Worm (Caenorhabditis elegans): ENCODE results near the gene R07A4.3.

R07A4.3 gene

DNA sequence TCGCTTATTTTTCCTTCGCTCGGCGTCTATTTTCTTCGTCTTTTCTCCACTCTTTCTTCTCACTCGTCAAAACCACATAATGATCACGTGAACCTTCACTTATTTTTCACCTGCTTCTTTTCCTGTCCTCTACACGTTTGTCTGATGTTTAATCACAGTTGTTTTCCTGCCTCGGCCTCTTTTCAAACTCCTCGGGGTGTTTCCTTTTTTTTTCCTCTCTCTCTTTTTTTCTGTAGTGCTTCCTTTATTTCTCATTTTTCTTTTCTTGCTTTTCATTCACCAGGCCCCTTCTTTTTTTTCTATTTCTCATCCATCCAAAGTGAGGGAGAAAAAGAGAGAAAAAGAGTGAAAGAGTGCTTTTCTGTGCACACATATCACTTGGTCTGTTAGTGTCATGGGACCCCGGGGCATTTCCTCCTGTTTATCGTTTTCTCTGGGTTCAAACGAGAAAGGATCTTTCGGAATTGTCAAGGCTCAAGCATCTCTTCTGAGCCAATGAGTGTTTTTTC is 17.5 kb downstream of the R07A4.3 start (continued):
- TF ChIP-seq ztf-6 (GFP tag; IDR thresholded peaks at IDR 0.05) = no peak
- TF ChIP-seq lag-1 (GFP tag; IDR thresholded peaks at IDR 0.05) = no peak
- no peak for TF ChIP-seq sea-2 (GFP tag; IDR thresholded peaks at IDR 0.05)
- TF ChIP-seq dpl-1 (GFP tag; optimal IDR thresholded peaks at IDR 0.05) = no peak
- no peak for TF ChIP-seq mes-4 (tag; optimal IDR thresholded peaks at IDR 0.05)
- TF ChIP-seq B0261.1 (tag; optimal IDR thresholded peaks at IDR 0.05) = no peak
- TF ChIP-seq lin-54 (GFP tag; optimal IDR thresholded peaks at IDR 0.05) = peak; percentile 24
- TF ChIP-seq nhr-179 (tag; optimal IDR thresholded peaks at IDR 0.05) = no peak
- peak; percentile 9 for TF ChIP-seq ZK185.1 (tag; optimal IDR thresholded peaks at IDR 0.05; ENCODE audit: poor library complexity, severe bottlenecking)
- no peak for TF ChIP-seq B0019.2 (GFP tag; conservative IDR thresholded peaks at IDR 0.05)
- TF ChIP-seq die-1 (tag; optimal IDR thresholded peaks at IDR 0.05) = peak; percentile 39
- TF ChIP-seq zim-3 (tag; optimal IDR thresholded peaks at IDR 0.05) = no peak
- no peak for TF ChIP-seq hlh-12 (tag; optimal IDR thresholded peaks at IDR 0.05)
- TF ChIP-seq aptf-3 (GFP tag; IDR thresholded peaks at IDR 0.05) = no peak
- no peak for TF ChIP-seq attf-6 (GFP tag; IDR thresholded peaks at IDR 0.05)
- TF ChIP-seq athp-1 (tag; optimal IDR thresholded peaks at IDR 0.05) = no peak
- TF ChIP-seq hmg-20 (GFP tag; IDR thresholded peaks at IDR 0.05) = no peak
- no peak for TF ChIP-seq tlf-1 (GFP tag; optimal IDR thresholded peaks at IDR 0.05)
- 0 out of 2 replicates have a peak, but pooled peaks have one; percentile 34 for TF ChIP-seq egl-44 (GFP tag; IDR thresholded peaks at IDR 0.05)
- no peak for TF ChIP-seq F37B4.10 (GFP tag; IDR thresholded peaks at IDR 0.05)
- TF ChIP-seq nfya-1 (tag; optimal IDR thresholded peaks at IDR 0.05; ENCODE audit: borderline replicate concordance, insufficient read depth) = no peak
- no peak for TF ChIP-seq nhr-27 (tag; optimal IDR thresholded peaks at IDR 0.05)
- TF ChIP-seq B0336.3 (GFP tag; IDR thresholded peaks at IDR 0.05) = peak; percentile 59; the same call in 1 of the 2 replicates
- TF ChIP-seq madf-10 (tag; optimal IDR thresholded peaks at IDR 0.05) = peak; percentile 50
- TF ChIP-seq ceh-58 (GFP tag; IDR thresholded peaks at IDR 0.05) = no peak
- no peak for TF ChIP-seq ztf-25 (GFP tag; IDR thresholded peaks at IDR 0.05)
- TF ChIP-seq F57A8.1 (GFP tag; optimal IDR thresholded peaks at IDR 0.05) = no peak
- no peak for TF ChIP-seq tbx-9 (tag; optimal IDR thresholded peaks at IDR 0.05; ENCODE audit: borderline replicate concordance)
- 0 out of 2 replicates have a peak, but pooled peaks have one; percentile 39 for TF ChIP-seq pbrm-1 (GFP tag; IDR thresholded peaks at IDR 0.05)
- TF ChIP-seq nhr-90 (tag; optimal IDR thresholded peaks at IDR 0.05) = peak; percentile 15
- no peak for TF ChIP-seq F33H1.4 (GFP tag; IDR thresholded peaks at IDR 0.05)
- TF ChIP-seq ceh-27 (GFP tag; optimal IDR thresholded peaks at IDR 0.05) = no peak
- TF ChIP-seq somi-1 (GFP tag; optimal IDR thresholded peaks at IDR 0.05) = peak; percentile 98
- no peak for TF ChIP-seq Y56A3A.18 (GFP tag; IDR thresholded peaks at IDR 0.05)
- no peak for TF ChIP-seq T07F8.4 (tag; optimal IDR thresholded peaks at IDR 0.05)
- no peak for TF ChIP-seq B0035.1 (tag; optimal IDR thresholded peaks at IDR 0.05)
- no peak for TF ChIP-seq cebp-2 (GFP tag; IDR thresholded peaks at IDR 0.05)
- TF ChIP-seq lsl-1 (GFP tag; optimal IDR thresholded peaks at IDR 0.05) = no peak
- TF ChIP-seq attf-3 (GFP tag; conservative IDR thresholded peaks at IDR 0.05) = no peak
- no peak for TF ChIP-seq snpc-1.3 (tag; optimal IDR thresholded peaks at IDR 0.05; ENCODE audit: insufficient read depth)
- no peak for TF ChIP-seq ets-4 (GFP tag; optimal IDR thresholded peaks at IDR 0.05)
- no peak for TF ChIP-seq T26A5.8 (tag; optimal IDR thresholded peaks at IDR 0.05)
- no peak for TF ChIP-seq mel-28 (tag; optimal IDR thresholded peaks at IDR 0.05; ENCODE audit: borderline replicate concordance)
- peak; percentile 74 for TF ChIP-seq attf-5 (GFP tag; optimal IDR thresholded peaks at IDR 0.05)
- no peak for TF ChIP-seq snpc-1.1 (tag; optimal IDR thresholded peaks at IDR 0.05; ENCODE audit: insufficient read depth)
- peak; percentile 80 for TF ChIP-seq zfh-2 (GFP tag; conservative IDR thresholded peaks at IDR 0.05)
- no peak for TF ChIP-seq dpff-1 (tag; optimal IDR thresholded peaks at IDR 0.05)
- peak; percentile 54; the same call in 1 of the 2 replicates for TF ChIP-seq hmg-1.2 (GFP tag; IDR thresholded peaks at IDR 0.05)
- TF ChIP-seq ekl-4 (GFP tag; IDR thresholded peaks at IDR 0.05) = no peak
